Fruit fly (Drosophila melanogaster) whole organism, embryonic: ENCODE data around the gene zld.

ENCODE experiments used
- B-H1 ChIP-seq: fragments of 200-800 bp; sonication (Bioruptor generic); IDR thresholded peaks from 3 replicates; pipeline ENCODE4 v1.3.6; 2022; ENCODE audit warnings: missing biosample characterization, missing genetic modification characterization
- CG10979 ChIP-seq: fragments of 200-800 bp; sonication (Bioruptor generic); optimal IDR thresholded peaks from 2 replicates; lab custom pipeline; 2018; ENCODE audit warnings: missing biosample characterization, mild to moderate bottlenecking, missing genetic modification characterization, moderate library complexity
- CG13894 ChIP-seq: fragments of 200-800 bp; sonication (Bioruptor generic); optimal IDR thresholded peaks from 3 replicates; lab custom pipeline; 2018; ENCODE audit warnings: missing biosample characterization, mild to moderate bottlenecking, missing genetic modification characterization, moderate library complexity
- CG15073 ChIP-seq: fragments of 200-800 bp; sonication (Bioruptor generic); optimal IDR thresholded peaks from 2 replicates; lab custom pipeline; 2016; ENCODE audit warnings: missing biosample characterization, missing genetic modification characterization
- CG15514 ChIP-seq: fragments of 200-800 bp; sonication (Bioruptor generic); optimal IDR thresholded peaks from 3 replicates; lab custom pipeline; 2017; ENCODE audit warnings: missing biosample characterization, missing genetic modification characterization, mild to moderate bottlenecking, moderate library complexity, missing genetic modification reagents
- CG18599 ChIP-seq: fragments of 200-800 bp; sonication (Bioruptor generic); optimal IDR thresholded peaks from 3 replicates; lab custom pipeline; 2017; ENCODE audit warnings: missing biosample characterization, missing genetic modification characterization, mild to moderate bottlenecking, moderate library complexity, missing genetic modification reagents
- CG2199 ChIP-seq: fragments of 200-800 bp; sonication (Bioruptor generic); IDR thresholded peaks from 3 replicates; pipeline ENCODE4 v1.3.6; 2022; ENCODE audit warnings: missing biosample characterization, missing genetic modification characterization
- CG32532 ChIP-seq: fragments of 200-800 bp; sonication (Bioruptor generic); IDR thresholded peaks from 2 replicates; pipeline ENCODE4 v1.3.6; 2022; ENCODE audit warnings: missing biosample characterization, missing genetic modification characterization
- CG3838 ChIP-seq: fragments of 200-800 bp; sonication (Bioruptor generic); optimal IDR thresholded peaks from 3 replicates; lab custom pipeline; 2016; ENCODE audit warnings: missing biosample characterization, missing genetic modification characterization
- CG4404 ChIP-seq: fragments of 200-800 bp; sonication (Bioruptor generic); IDR thresholded peaks from 2 replicates; pipeline ENCODE4 v1.3.6; 2022; ENCODE audit warnings: missing biosample characterization, missing genetic modification characterization
- CG6654 ChIP-seq: fragments of 200-800 bp; sonication (Bioruptor generic); optimal IDR thresholded peaks from 2 replicates; lab custom pipeline; 2017; ENCODE audit warnings: missing biosample characterization, mild to moderate bottlenecking, missing genetic modification characterization
- CG6689 ChIP-seq: fragments of 200-800 bp; sonication (Bioruptor generic); IDR thresholded peaks from 2 replicates; pipeline ENCODE4 v1.3.6; 2022; ENCODE audit warnings: missing biosample characterization, missing genetic modification characterization
- CG7271 ChIP-seq: fragments of 200-800 bp; sonication (Bioruptor generic); optimal IDR thresholded peaks from 2 replicates; lab custom pipeline; 2018; ENCODE audit warnings: missing biosample characterization, mild to moderate bottlenecking, missing genetic modification characterization, moderate library complexity
- CG8089 ChIP-seq: fragments of 200-800 bp; sonication (Bioruptor generic); optimal IDR thresholded peaks from 3 replicates; lab custom pipeline; 2016; ENCODE audit warnings: missing biosample characterization, missing genetic modification characterization
- CG8290 ChIP-seq, 3 experiments: fragments of 200-800 bp; sonication (Bioruptor generic); optimal IDR thresholded peaks; 2 replicates each; lab custom pipeline; 2016 to 2019; ENCODE audit warnings: missing biosample characterization in 3 of 3, missing genetic modification characterization in 3 of 3, mild to moderate bottlenecking in 2 of 3, moderate library complexity in 1 of 3
- CG8924 ChIP-seq: fragments of 200-800 bp; optimal IDR thresholded peaks from 3 replicates; lab custom pipeline; 2019; ENCODE audit warnings: missing biosample characterization, mild to moderate bottlenecking, missing genetic modification characterization, moderate library complexity
- ERR ChIP-seq: fragments of 200-800 bp; sonication (Bioruptor generic); optimal IDR thresholded peaks from 2 replicates; lab custom pipeline; 2016; ENCODE audit warnings: missing biosample characterization, missing genetic modification characterization
- Fer3 ChIP-seq: fragments of 200-800 bp; sonication (Bioruptor generic); optimal IDR thresholded peaks from 2 replicates; lab custom pipeline; 2018; ENCODE audit warnings: missing biosample characterization, mild to moderate bottlenecking, missing genetic modification characterization, moderate library complexity
- Gsc ChIP-seq: fragments of 200-800 bp; sonication (Bioruptor generic); IDR thresholded peaks from 2 replicates; pipeline ENCODE4 v1.3.6; 2022; ENCODE audit warnings: missing biosample characterization, missing genetic modification characterization
- H15 ChIP-seq: fragments of 200-800 bp; sonication (Bioruptor generic); IDR thresholded peaks from 3 replicates; pipeline ENCODE4 v1.3.6; 2022; ENCODE audit warnings: missing biosample characterization, missing genetic modification characterization
- Hr51 ChIP-seq, 2 experiments: fragments of 200-800 bp; sonication (Bioruptor generic); optimal IDR thresholded peaks; 2 replicates in 1 of 2; 3 replicates in 1 of 2; lab custom pipeline; 2016 to 2018; ENCODE audit warnings: missing biosample characterization in 2 of 2, missing genetic modification characterization in 2 of 2, mild to moderate bottlenecking in 1 of 2, moderate library complexity in 1 of 2
- Med ChIP-seq: fragments of 200-800 bp; sonication (Bioruptor generic); peaks from one replicate; lab custom pipeline; 2016; ENCODE audit warnings: missing biosample characterization, missing genetic modification characterization, mild to moderate bottlenecking, inconsistent platforms, moderate library complexity
- Meics ChIP-seq: fragments of 200-800 bp; sonication (Bioruptor generic); optimal IDR thresholded peaks from 2 replicates; lab custom pipeline; 2017; ENCODE audit warnings: missing biosample characterization, mild to moderate bottlenecking, missing genetic modification characterization
- NFAT ChIP-seq: fragments of 200-800 bp; sonication (Bioruptor generic); IDR thresholded peaks from 2 replicates; pipeline ENCODE4 v1.3.6; 2022; ENCODE audit warnings: missing biosample characterization, missing genetic modification characterization
- Nf-YC ChIP-seq: fragments of 200-800 bp; optimal IDR thresholded peaks from 3 replicates; lab custom pipeline; 2019; ENCODE audit warnings: missing biosample characterization, mild to moderate bottlenecking, missing genetic modification characterization, moderate library complexity
- Oli ChIP-seq: fragments of 200-800 bp; sonication (Bioruptor generic); optimal IDR thresholded peaks from 2 replicates; lab custom pipeline; 2018; ENCODE audit warnings: missing biosample characterization, mild to moderate bottlenecking, missing genetic modification characterization, moderate library complexity
- PHDP ChIP-seq: fragments of 200-800 bp; sonication (Bioruptor generic); optimal IDR thresholded peaks from 3 replicates; lab custom pipeline; 2018; ENCODE audit warnings: missing biosample characterization, mild to moderate bottlenecking, missing genetic modification characterization, moderate library complexity
- Ptx1 ChIP-seq: fragments of 200-800 bp; sonication (Bioruptor generic); IDR thresholded peaks from 2 replicates; pipeline ENCODE4 v1.3.6; 2022; ENCODE audit warnings: missing biosample characterization, missing genetic modification characterization
- Sox100B ChIP-seq: fragments of 200-800 bp; sonication (Bioruptor generic); optimal IDR thresholded peaks from 3 replicates; lab custom pipeline; 2018; ENCODE audit warnings: missing biosample characterization, mild to moderate bottlenecking, missing genetic modification characterization
- Ssrp ChIP-seq: fragments of 200-800 bp; sonication (Bioruptor generic); optimal IDR thresholded peaks from 2 replicates; lab custom pipeline; 2018; ENCODE audit warnings: missing biosample characterization, mild to moderate bottlenecking, missing genetic modification characterization, moderate library complexity
- bcd ChIP-seq: fragments of 200-800 bp; sonication (Bioruptor generic); optimal IDR thresholded peaks from 2 replicates; lab custom pipeline; 2017; ENCODE audit warnings: missing biosample characterization, mild to moderate bottlenecking, missing genetic modification characterization
- chinmo ChIP-seq: fragments of 200-800 bp; sonication (Bioruptor generic); IDR thresholded peaks from 4 replicates; pipeline ENCODE4 v1.3.6; 2022; ENCODE audit warnings: missing biosample characterization, missing genetic modification characterization; ENCODE audit not compliant: partially characterized antibody
- chm ChIP-seq: fragments of 200-800 bp; sonication (Bioruptor generic); IDR thresholded peaks from 2 replicates; pipeline ENCODE4 v1.3.6; 2022; ENCODE audit warnings: missing biosample characterization, missing genetic modification characterization
- dimm ChIP-seq: fragments of 200-800 bp; sonication (Bioruptor generic); IDR thresholded peaks from 2 replicates; pipeline ENCODE4 v1.3.6; 2022; ENCODE audit warnings: missing biosample characterization, missing genetic modification characterization
- esg ChIP-seq: fragments of 200-800 bp; sonication (Bioruptor generic); conservative IDR thresholded peaks from 2 replicates; pipeline ENCODE4 v1.3.6; 2022; ENCODE audit warnings: missing biosample characterization, missing genetic modification characterization
- fd96Cb ChIP-seq: fragments of 200-800 bp; sonication (Bioruptor generic); optimal IDR thresholded peaks from 2 replicates; lab custom pipeline; 2018; ENCODE audit warnings: missing biosample characterization, mild to moderate bottlenecking, missing genetic modification characterization, moderate library complexity
- gcm ChIP-seq: fragments of 200-800 bp; sonication (Bioruptor generic); optimal IDR thresholded peaks from 2 replicates; lab custom pipeline; 2019; ENCODE audit warnings: missing biosample characterization, mild to moderate bottlenecking, missing genetic modification characterization, moderate library complexity
- gro ChIP-seq: fragments of 200-800 bp; sonication (Bioruptor generic); optimal IDR thresholded peaks from 2 replicates; lab custom pipeline; 2016; ENCODE audit warnings: missing biosample characterization, missing genetic modification characterization
- maf-S ChIP-seq: fragments of 200-800 bp; sonication (Bioruptor generic); optimal IDR thresholded peaks from 2 replicates; lab custom pipeline; 2016; ENCODE audit warnings: missing biosample characterization, missing genetic modification characterization
- oc ChIP-seq: fragments of 200-800 bp; sonication (Bioruptor generic); optimal IDR thresholded peaks from 2 replicates; lab custom pipeline; 2018; ENCODE audit warnings: missing biosample characterization, mild to moderate bottlenecking, missing genetic modification characterization, moderate library complexity
- pan ChIP-seq, 4 experiments: fragments of >200 bp in 3 of 4; fragments of 200-800 bp in 1 of 4; sonication (Bioruptor generic) in 1 of 4; optimal IDR thresholded peaks in 3 of 4; IDR thresholded peaks in 1 of 4; 2 replicates each; pipeline versions ENCODE4 v1.3.6 to Lab custom; 2017 to 2022; ENCODE audit warnings: missing biosample characterization in 2 of 4, missing genetic modification characterization in 2 of 4, mixed read lengths in 1 of 4
- phol ChIP-seq: fragments of 200-800 bp; sonication (Bioruptor generic); optimal IDR thresholded peaks from 3 replicates; lab custom pipeline; 2018; ENCODE audit warnings: missing biosample characterization, mild to moderate bottlenecking, missing genetic modification characterization, moderate library complexity
- rib ChIP-seq: fragments of 200-800 bp; sonication (Bioruptor generic); IDR thresholded peaks from 2 replicates; pipeline ENCODE4 v1.3.6; 2022; ENCODE audit warnings: missing biosample characterization, missing genetic modification characterization
- sug ChIP-seq: fragments of 200-800 bp; optimal IDR thresholded peaks from 2 replicates; lab custom pipeline; 2019; ENCODE audit warnings: missing biosample characterization, mild to moderate bottlenecking, missing genetic modification characterization, moderate library complexity
- tna ChIP-seq: fragments of 200-800 bp; sonication (Bioruptor generic); IDR thresholded peaks from 2 replicates; pipeline ENCODE4 v1.3.6; 2022; ENCODE audit warnings: missing biosample characterization, missing genetic modification characterization; ENCODE audit not compliant: partially characterized antibody
- ttk ChIP-seq: fragments of 200-800 bp; sonication (Bioruptor generic); IDR thresholded peaks from 2 replicates; pipeline ENCODE4 v2.1.2; 2022; ENCODE audit warnings: missing biosample characterization, missing genetic modification characterization
- tup ChIP-seq: fragments of 200-800 bp; sonication (Bioruptor generic); optimal IDR thresholded peaks from 2 replicates; lab custom pipeline; 2016; ENCODE audit warnings: missing biosample characterization, mild to moderate bottlenecking, missing genetic modification characterization, moderate library complexity
- unc-4 ChIP-seq: fragments of 200-800 bp; sonication (Bioruptor generic); IDR thresholded peaks from 2 replicates; pipeline ENCODE4 v1.3.6; 2022; ENCODE audit warnings: missing biosample characterization, missing genetic modification characterization; ENCODE audit not compliant: partially characterized antibody
- usp ChIP-seq: fragments of >200 bp; optimal IDR thresholded peaks from 2 replicates; lab custom pipeline; 2017; ENCODE audit warnings: missing biosample characterization, missing genetic modification characterization
- vfl ChIP-seq: fragments of 200-800 bp; sonication (Bioruptor generic); optimal IDR thresholded peaks from 2 replicates; lab custom pipeline; 2016; ENCODE audit warnings: missing biosample characterization, missing genetic modification characterization

zld gene

dm6 chrX:19783457-19783856 is at the start of gene zld (continued):
- TF ChIP-seq Fer3 (no peak), Ptx1 (GFP tag; lab: Robert Waterston, UW) (no peak), chinmo (GFP tag; lab: Robert Waterston, UW) (0 out of 4 replicates have a peak, but pooled peaks have one; percentile 53), CG15514 (no peak), CG2199 (peak; percentile 44; the same call in 1 of the 3 replicates), bcd (no peak), ttk (GFP tag; lab: Robert Waterston, UW) (no peak), H15 (GFP tag; lab: Robert Waterston, UW) (no peak), B-H1 (GFP tag; lab: Robert Waterston, UW) (no peak), CG13894 (tag; lab: Kevin White, UChicago) (no peak), Hr51 (GFP tag; optimal IDR thresholded peaks at IDR 0.05; lab: Kevin White, UChicago) (no peak), CG6689 (GFP tag; lab: Robert Waterston, UW) (no peak), NFAT (GFP tag; lab: Robert Waterston, UW) (no peak), CG10979 (tag; lab: Kevin White, UChicago) (peak; percentile 3), CG32532 (GFP tag; lab: Robert Waterston, UW) (no peak), CG6654 (GFP tag; lab: Kevin White, UChicago) (no peak), esg (GFP tag; lab: Robert Waterston, UW) (no peak), Gsc (GFP tag; lab: Robert Waterston, UW) (no peak), rib (GFP tag; lab: Robert Waterston, UW) (0 out of 2 replicates have a peak, but pooled peaks have one; percentile 34), CG8924 (tag; lab: Kevin White, UChicago) (peak; percentile 43), pan (optimal IDR thresholded peaks at IDR 0.05; lab: Kevin White, UChicago) (no peak), pan (GFP tag; optimal IDR thresholded peaks at IDR 0.05 in 1 of 2, IDR thresholded peaks at IDR 0.05 in 1 of 2) (no peak), CG8290 (GFP tag; optimal IDR thresholded peaks at IDR 0.05; lab: Kevin White, UChicago) (no peak), CG8290 (tag; optimal IDR thresholded peaks at IDR 0.05; lab: Kevin White, UChicago) (peak in 1 of 2 experiments; percentile 32), CG7271 (no peak), tna (GFP tag; lab: Robert Waterston, UW) (no peak), sug (tag; lab: Kevin White, UChicago) (no peak), vfl (GFP tag; lab: Kevin White, UChicago) (peak; percentile 22), phol (tag; lab: Kevin White, UChicago) (no peak), Ssrp (tag; lab: Kevin White, UChicago) (no peak), CG8089 (GFP tag; lab: Kevin White, UChicago) (no peak), dimm (GFP tag; lab: Robert Waterston, UW) (no peak), gro (GFP tag; lab: Kevin White, UChicago) (no peak), Meics (no peak), PHDP (tag; lab: Kevin White, UChicago) (no peak), gcm (GFP tag; lab: Kevin White, UChicago) (no peak), tup (GFP tag; lab: Kevin White, UChicago) (no peak), maf-S (GFP tag; lab: Kevin White, UChicago) (no peak), Sox100B (no peak), fd96Cb (tag; lab: Kevin White, UChicago) (no peak), usp (GFP tag; lab: Kevin White, UChicago) (no peak), oc (tag; lab: Kevin White, UChicago) (no peak), ERR (GFP tag; lab: Kevin White, UChicago) (no peak), chm (GFP tag; lab: Robert Waterston, UW) (peak; percentile 60; the same call in 1 of the 2 replicates), CG4404 (GFP tag; lab: Robert Waterston, UW) (no peak), Oli (tag; lab: Kevin White, UChicago) (no peak), Nf-YC (tag; lab: Kevin White, UChicago) (peak; percentile 18), CG18599 (GFP tag; lab: Kevin White, UChicago) (no peak), CG3838 (no peak), Med (peak; percentile 81), CG15073 (GFP tag; lab: Kevin White, UChicago) (no peak), unc-4 (GFP tag; lab: Robert Waterston, UW) (no peak)
